Fruit fly (Drosophila melanogaster) whole organism, embryonic: ENCODE results near the gene CG4278.

Experiments
- CG10274 ChIP-seq: fragments of 200-800 bp; sonication (Bioruptor generic); optimal IDR thresholded peaks from 3 replicates; lab custom pipeline; 2017; ENCODE audit warnings: missing biosample characterization, mild to moderate bottlenecking, missing genetic modification characterization
- CG10431 ChIP-seq: fragments of 200-800 bp; sonication (Bioruptor generic); optimal IDR thresholded peaks from 3 replicates; lab custom pipeline; 2018; ENCODE audit warnings: missing biosample characterization, mild to moderate bottlenecking, missing genetic modification characterization
- CG12391 ChIP-seq: fragments of 200-800 bp; sonication (Bioruptor generic); optimal IDR thresholded peaks from 3 replicates; lab custom pipeline; 2018; ENCODE audit warnings: missing biosample characterization, mild to moderate bottlenecking, missing genetic modification characterization, moderate library complexity
- CG13287 ChIP-seq: fragments of 200-800 bp; sonication (Bioruptor generic); IDR thresholded peaks from 2 replicates; pipeline ENCODE4 v1.3.6; 2022; ENCODE audit warnings: missing biosample characterization, missing genetic modification characterization; ENCODE audit not compliant: partially characterized antibody
- CG14014 ChIP-seq: fragments of 200-800 bp; sonication (Bioruptor generic); IDR thresholded peaks from 2 replicates; pipeline ENCODE4 v1.3.6; 2022; ENCODE audit warnings: missing biosample characterization, missing genetic modification characterization
- CG15696 ChIP-seq: fragments of 200-800 bp; sonication (Bioruptor generic); optimal IDR thresholded peaks from 2 replicates; lab custom pipeline; 2019; ENCODE audit warnings: missing biosample characterization, mild to moderate bottlenecking, missing genetic modification characterization, moderate library complexity
- CG17186 ChIP-seq: fragments of 200-800 bp; sonication (Bioruptor generic); optimal IDR thresholded peaks from 3 replicates; lab custom pipeline; 2017; ENCODE audit warnings: missing biosample characterization, missing genetic modification reagents, missing genetic modification characterization
- CG17912 ChIP-seq: fragments of 200-800 bp; sonication (Bioruptor generic); optimal IDR thresholded peaks from 2 replicates; lab custom pipeline; 2018; ENCODE audit warnings: missing biosample characterization, mild to moderate bottlenecking, missing genetic modification characterization
- CG18599 ChIP-seq: fragments of 200-800 bp; sonication (Bioruptor generic); optimal IDR thresholded peaks from 3 replicates; lab custom pipeline; 2017; ENCODE audit warnings: missing biosample characterization, missing genetic modification characterization, mild to moderate bottlenecking, moderate library complexity, missing genetic modification reagents
- CG30403 ChIP-seq: fragments of 200-800 bp; sonication (Bioruptor generic); optimal IDR thresholded peaks from 3 replicates; lab custom pipeline; 2016; ENCODE audit warnings: missing biosample characterization, missing genetic modification characterization
- CG32772 ChIP-seq: fragments of 200-800 bp; sonication (Bioruptor generic); IDR thresholded peaks from 2 replicates; pipeline ENCODE4 v1.3.6; 2022; ENCODE audit warnings: missing biosample characterization, missing genetic modification characterization
- CG42726 ChIP-seq: fragments of 200-800 bp; sonication (Bioruptor generic); IDR thresholded peaks from 2 replicates; pipeline ENCODE4 v1.3.6; 2022; ENCODE audit warnings: missing biosample characterization, missing genetic modification characterization; ENCODE audit not compliant: partially characterized antibody
- CG4282 ChIP-seq: fragments of 200-800 bp; sonication (Bioruptor generic); optimal IDR thresholded peaks from 2 replicates; lab custom pipeline; 2016; ENCODE audit warnings: missing biosample characterization, missing genetic modification characterization
- CG4707 ChIP-seq: fragments of 200-800 bp; sonication (Bioruptor generic); optimal IDR thresholded peaks from 2 replicates; lab custom pipeline; 2018; ENCODE audit warnings: missing biosample characterization, mild to moderate bottlenecking, missing genetic modification characterization, moderate library complexity
- CG4854 ChIP-seq: fragments of 200-800 bp; sonication (Bioruptor generic); optimal IDR thresholded peaks from 2 replicates; lab custom pipeline; 2016; ENCODE audit warnings: missing biosample characterization, missing genetic modification characterization, inconsistent platforms
- CG6175 ChIP-seq: fragments of 200-800 bp; sonication (Bioruptor generic); IDR thresholded peaks from 3 replicates; pipeline ENCODE4 v1.3.6; 2022; ENCODE audit warnings: missing biosample characterization, missing genetic modification characterization
- CG9609 ChIP-seq: fragments of 200-800 bp; sonication (Bioruptor generic); optimal IDR thresholded peaks from 3 replicates; lab custom pipeline; 2016; ENCODE audit warnings: missing biosample characterization, missing genetic modification characterization
- Dfd ChIP-seq, 2 experiments: fragments of >200 bp; optimal IDR thresholded peaks; 2 replicates each; lab custom pipeline; 2017; ENCODE audit warnings: missing biosample characterization in 2 of 2, missing genetic modification characterization in 2 of 2
- Doc3 ChIP-seq: fragments of 200-800 bp; sonication (Bioruptor generic); IDR thresholded peaks from 3 replicates; pipeline ENCODE4 v1.3.6; 2022; ENCODE audit warnings: missing biosample characterization, missing genetic modification characterization; ENCODE audit not compliant: partially characterized antibody
- Gug ChIP-seq: fragments of 200-800 bp; sonication (Bioruptor generic); IDR thresholded peaks from 4 replicates; pipeline ENCODE4 v1.3.6; 2022; ENCODE audit warnings: missing biosample characterization, missing genetic modification characterization
- HLH3B ChIP-seq: fragments of 200-800 bp; sonication (Bioruptor generic); IDR thresholded peaks from 2 replicates; pipeline ENCODE4 v1.3.6; 2022; ENCODE audit warnings: missing biosample characterization, missing genetic modification characterization
- Hmx ChIP-seq: fragments of 200-800 bp; sonication (Bioruptor generic); optimal IDR thresholded peaks from 2 replicates; lab custom pipeline; 2016; ENCODE audit warnings: missing biosample characterization, missing genetic modification characterization
- Max ChIP-seq: fragments of 200-800 bp; sonication (Bioruptor generic); optimal IDR thresholded peaks from 2 replicates; lab custom pipeline; 2016; ENCODE audit warnings: missing biosample characterization, mild to moderate bottlenecking, missing genetic modification characterization
- NK7.1 ChIP-seq: fragments of 200-800 bp; sonication (Bioruptor generic); optimal IDR thresholded peaks from 3 replicates; lab custom pipeline; 2016; ENCODE audit warnings: missing biosample characterization, missing genetic modification characterization
- Ptx1 ChIP-seq: fragments of 200-800 bp; sonication (Bioruptor generic); IDR thresholded peaks from 2 replicates; pipeline ENCODE4 v1.3.6; 2022; ENCODE audit warnings: missing biosample characterization, missing genetic modification characterization
- Scr ChIP-seq: fragments of 200-800 bp; sonication (Bioruptor generic); IDR thresholded peaks from 2 replicates; pipeline ENCODE4 v1.3.6; 2022; ENCODE audit warnings: missing biosample characterization, missing genetic modification characterization; ENCODE audit not compliant: partially characterized antibody
- Sry-β ChIP-seq: fragments of 200-800 bp; sonication (Bioruptor generic); optimal IDR thresholded peaks from 2 replicates; lab custom pipeline; 2018; ENCODE audit warnings: missing biosample characterization, mild to moderate bottlenecking, missing genetic modification characterization, moderate library complexity
- ase ChIP-seq: fragments of 200-800 bp; sonication (Bioruptor generic); IDR thresholded peaks from 3 replicates; pipeline ENCODE4 v1.3.6; 2022; ENCODE audit warnings: missing biosample characterization, missing genetic modification characterization
- caup ChIP-seq: fragments of 200-800 bp; sonication (Bioruptor generic); optimal IDR thresholded peaks from 3 replicates; lab custom pipeline; 2017; ENCODE audit warnings: missing biosample characterization, mild to moderate bottlenecking, missing genetic modification characterization, moderate library complexity; ENCODE audit not compliant: severe bottlenecking
- ci ChIP-seq: fragments of 200-800 bp; sonication (Bioruptor generic); IDR thresholded peaks from 3 replicates; pipeline ENCODE4 v1.3.6; 2022; ENCODE audit warnings: missing biosample characterization, missing genetic modification characterization
- dmrt11E ChIP-seq: fragments of 200-800 bp; sonication (Bioruptor generic); optimal IDR thresholded peaks from 3 replicates; lab custom pipeline; 2018; ENCODE audit warnings: missing biosample characterization, mild to moderate bottlenecking, missing genetic modification characterization, moderate library complexity
- dysf ChIP-seq: fragments of 200-800 bp; sonication (Bioruptor generic); IDR thresholded peaks from 3 replicates; pipeline ENCODE4 v1.3.6; 2022; ENCODE audit warnings: missing biosample characterization, missing genetic modification characterization
- exex ChIP-seq: fragments of 200-800 bp; sonication (Bioruptor generic); optimal IDR thresholded peaks from 4 replicates; lab custom pipeline; 2018; ENCODE audit warnings: missing biosample characterization, mild to moderate bottlenecking, missing genetic modification characterization, moderate library complexity
- ham ChIP-seq: fragments of 200-800 bp; sonication (Bioruptor generic); IDR thresholded peaks from 2 replicates; pipeline ENCODE4 v1.3.6; 2022; ENCODE audit warnings: missing biosample characterization, missing genetic modification characterization
- hkb ChIP-seq, 2 experiments: fragments of 200-800 bp in 1 of 2; fragments of >200 bp in 1 of 2; sonication (Bioruptor generic) in 1 of 2; IDR thresholded peaks in 1 of 2; optimal IDR thresholded peaks in 1 of 2; 2 replicates each; pipeline versions ENCODE4 v1.3.6 to Lab custom; 2017 to 2022; ENCODE audit warnings: missing biosample characterization in 1 of 2, missing genetic modification characterization in 1 of 2
- kah ChIP-seq: fragments of 200-800 bp; sonication (Bioruptor generic); optimal IDR thresholded peaks from 2 replicates; lab custom pipeline; 2018; ENCODE audit warnings: missing biosample characterization, mild to moderate bottlenecking, missing genetic modification characterization
- lilli ChIP-seq: fragments of 200-800 bp; sonication (Bioruptor generic); optimal IDR thresholded peaks from 3 replicates; lab custom pipeline; 2016; ENCODE audit warnings: missing biosample characterization, missing genetic modification characterization
- oc ChIP-seq: fragments of 200-800 bp; sonication (Bioruptor generic); optimal IDR thresholded peaks from 2 replicates; lab custom pipeline; 2018; ENCODE audit warnings: missing biosample characterization, mild to moderate bottlenecking, missing genetic modification characterization, moderate library complexity
- pfk ChIP-seq: fragments of 200-800 bp; sonication (Bioruptor generic); optimal IDR thresholded peaks from 2 replicates; lab custom pipeline; 2018; ENCODE audit warnings: missing biosample characterization, mild to moderate bottlenecking, missing genetic modification characterization, moderate library complexity
- sisA ChIP-seq: fragments of 200-800 bp; sonication (Bioruptor generic); IDR thresholded peaks from 2 replicates; pipeline ENCODE4 v1.3.6; 2022; ENCODE audit warnings: missing biosample characterization, missing genetic modification characterization
- sna ChIP-seq: fragments of 200-800 bp; sonication (Bioruptor generic); IDR thresholded peaks from 2 replicates; pipeline ENCODE4 v1.3.6; 2022; ENCODE audit warnings: missing biosample characterization, missing genetic modification characterization; ENCODE audit not compliant: partially characterized antibody
- so ChIP-seq: fragments of 200-800 bp; sonication (Bioruptor generic); IDR thresholded peaks from 3 replicates; pipeline ENCODE4 v1.3.6; 2022; ENCODE audit warnings: missing biosample characterization, missing genetic modification characterization
- stwl ChIP-seq: fragments of 200-800 bp; sonication (Bioruptor generic); optimal IDR thresholded peaks from 3 replicates; lab custom pipeline; 2018; ENCODE audit warnings: missing biosample characterization, mild to moderate bottlenecking, missing genetic modification characterization, moderate library complexity
- tio ChIP-seq: fragments of 200-800 bp; sonication (Bioruptor generic); optimal IDR thresholded peaks from 2 replicates; lab custom pipeline; 2017; ENCODE audit warnings: missing biosample characterization, missing genetic modification characterization, inconsistent platforms
- toy ChIP-seq: fragments of 200-800 bp; sonication (Bioruptor generic); IDR thresholded peaks from 2 replicates; pipeline ENCODE4 v1.3.6; 2022; ENCODE audit warnings: missing biosample characterization, missing genetic modification characterization
- ttk ChIP-seq: fragments of 200-800 bp; sonication (Bioruptor generic); IDR thresholded peaks from 2 replicates; pipeline ENCODE4 v2.1.2; 2022; ENCODE audit warnings: missing biosample characterization, missing genetic modification characterization
- tx ChIP-seq: fragments of 200-800 bp; sonication (Bioruptor generic); optimal IDR thresholded peaks from 2 replicates; lab custom pipeline; 2016; ENCODE audit warnings: missing biosample characterization, missing genetic modification characterization
- wek ChIP-seq: fragments of 200-800 bp; sonication (Bioruptor generic); optimal IDR thresholded peaks from 3 replicates; lab custom pipeline; 2018; ENCODE audit warnings: missing biosample characterization, mild to moderate bottlenecking, missing genetic modification characterization, moderate library complexity
- wor ChIP-seq: fragments of 200-800 bp; sonication (Bioruptor generic); IDR thresholded peaks from 2 replicates; pipeline ENCODE4 v1.3.6; 2022; ENCODE audit warnings: missing biosample characterization, missing genetic modification characterization

CG4278 gene

DNA sequence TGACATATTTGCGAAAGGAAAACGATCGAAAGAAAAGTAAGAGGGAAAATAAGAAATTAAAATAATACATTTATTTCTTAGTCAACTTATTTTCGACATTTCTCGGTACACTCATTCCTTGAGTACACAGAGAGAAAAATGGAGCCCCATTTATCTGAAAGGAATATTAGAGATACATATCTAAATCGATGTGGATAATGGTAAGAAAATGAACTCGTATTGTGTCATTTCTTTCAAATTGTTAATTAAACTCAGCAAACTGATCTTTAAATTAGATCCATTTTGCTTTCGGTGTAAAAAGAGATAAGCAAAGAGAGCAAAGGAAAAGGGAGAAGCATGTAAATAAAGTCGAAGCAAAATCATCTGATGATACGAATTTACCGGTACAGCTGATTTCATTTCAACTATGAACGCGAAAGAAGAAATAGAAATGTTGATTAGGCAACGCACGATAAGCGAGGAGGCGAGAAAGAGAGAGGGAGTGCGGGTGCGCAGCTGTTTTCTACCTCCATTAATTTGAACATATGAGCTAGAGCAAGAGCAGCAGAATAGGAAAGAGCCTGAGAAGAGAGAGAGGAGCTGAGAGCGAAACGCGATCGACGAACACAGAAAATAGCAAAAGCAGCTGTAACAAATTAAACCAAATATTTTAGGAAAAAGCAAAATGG lies 41.0 kb upstream of the CG4278 start (continued):
- no peak for TF ChIP-seq HLH3B (GFP tag; lab: Robert Waterston, UW)
- TF ChIP-seq stwl: peak; percentile 36
- TF ChIP-seq lilli (GFP tag; lab: Kevin White, UChicago): peak; percentile 86
- TF ChIP-seq CG4854 (GFP tag; lab: Kevin White, UChicago): peak; percentile 82
- peak; percentile 84 for TF ChIP-seq tx
- TF ChIP-seq Hmx (GFP tag; lab: Kevin White, UChicago): peak; percentile 22
- TF ChIP-seq CG10274: peak; percentile 66
- TF ChIP-seq CG12391: peak; percentile 90
- no peak for TF ChIP-seq sna (GFP tag; lab: Robert Waterston, UW)
- peak; percentile 50 for TF ChIP-seq NK7.1 (GFP tag; lab: Kevin White, UChicago)
- peak; percentile 82 for TF ChIP-seq CG30403 (GFP tag; lab: Kevin White, UChicago)
- TF ChIP-seq CG10431 (GFP tag; lab: Kevin White, UChicago): peak; percentile 65
- TF ChIP-seq toy (GFP tag; lab: Robert Waterston, UW): no peak
- TF ChIP-seq so (GFP tag; lab: Robert Waterston, UW): no peak
- peak; percentile 82 for TF ChIP-seq caup (GFP tag; lab: Kevin White, UChicago)
- no peak for TF ChIP-seq CG32772 (GFP tag; lab: Robert Waterston, UW)
- peak; percentile 35 for TF ChIP-seq CG17912
- peak; percentile 68 for TF ChIP-seq kah (GFP tag; lab: Kevin White, UChicago)
- TF ChIP-seq CG15696 (tag; lab: Kevin White, UChicago): peak; percentile 80
- TF ChIP-seq Gug (GFP tag; lab: Robert Waterston, UW): peak; percentile 84
- no peak for TF ChIP-seq ttk (GFP tag; lab: Robert Waterston, UW)
- no peak for TF ChIP-seq Sry-β
- no peak for TF ChIP-seq Doc3 (GFP tag; lab: Robert Waterston, UW)
- no peak for TF ChIP-seq Scr
- TF ChIP-seq wek (GFP tag; lab: Kevin White, UChicago): peak; percentile 68
- no peak for TF ChIP-seq ham (GFP tag; lab: Robert Waterston, UW)
- peak; percentile 71 for TF ChIP-seq CG4707 (GFP tag; lab: Kevin White, UChicago)
- no peak for TF ChIP-seq Ptx1 (GFP tag; lab: Robert Waterston, UW)
- TF ChIP-seq CG13287 (GFP tag; lab: Robert Waterston, UW): no peak
- no peak for TF ChIP-seq CG42726 (GFP tag; lab: Robert Waterston, UW)
- peak; percentile 83 for TF ChIP-seq CG18599
- TF ChIP-seq dmrt11E (tag; lab: Kevin White, UChicago): peak; percentile 90
- TF ChIP-seq Max: peak; percentile 85
- no peak for TF ChIP-seq ci (GFP tag; lab: Robert Waterston, UW)
- TF ChIP-seq pfk (GFP tag; lab: Kevin White, UChicago): peak; percentile 84
- TF ChIP-seq CG17186 (GFP tag; lab: Kevin White, UChicago): peak; percentile 47
- TF ChIP-seq dysf (GFP tag; lab: Robert Waterston, UW): no peak
- TF ChIP-seq CG14014 (GFP tag; lab: Robert Waterston, UW): no peak
- TF ChIP-seq sisA (GFP tag; lab: Robert Waterston, UW): no peak
- TF ChIP-seq Dfd (GFP tag; optimal IDR thresholded peaks at IDR 0.05; lab: Kevin White, UChicago): no peak
- TF ChIP-seq ase: no peak
- TF ChIP-seq hkb (optimal IDR thresholded peaks at IDR 0.05; lab: Kevin White, UChicago): no peak
- no peak for TF ChIP-seq hkb (GFP tag; IDR thresholded peaks at IDR 0.05; lab: Robert Waterston, UW)
- peak; percentile 81 for TF ChIP-seq tio
- TF ChIP-seq exex (tag; lab: Kevin White, UChicago): peak; percentile 39
- TF ChIP-seq CG6175 (GFP tag; lab: Robert Waterston, UW): no peak
- peak; percentile 91 for TF ChIP-seq CG9609
- no peak for TF ChIP-seq wor (GFP tag; lab: Robert Waterston, UW)
- TF ChIP-seq CG4282: peak; percentile 78
- TF ChIP-seq oc (tag; lab: Kevin White, UChicago): peak; percentile 92
